Fruit fly (Drosophila melanogaster) whole organism: ENCODE measurements around the gene Dora.

Experiments
- CG8478 ChIP-seq: fragments of >200 bp; optimal IDR thresholded peaks from 2 replicates; lab custom pipeline; 2018; ENCODE audit warnings: inconsistent platforms
- Dll ChIP-seq: fragments of >200 bp; optimal IDR thresholded peaks from 2 replicates; lab custom pipeline; 2017
- psq ChIP-seq: fragments of >200 bp; optimal IDR thresholded peaks from 2 replicates; lab custom pipeline; 2017
- usp ChIP-seq: fragments of >200 bp; optimal IDR thresholded peaks from 2 replicates; lab custom pipeline; 2017; ENCODE audit warnings: missing biosample characterization, missing genetic modification characterization, mixed read lengths

DNA sequence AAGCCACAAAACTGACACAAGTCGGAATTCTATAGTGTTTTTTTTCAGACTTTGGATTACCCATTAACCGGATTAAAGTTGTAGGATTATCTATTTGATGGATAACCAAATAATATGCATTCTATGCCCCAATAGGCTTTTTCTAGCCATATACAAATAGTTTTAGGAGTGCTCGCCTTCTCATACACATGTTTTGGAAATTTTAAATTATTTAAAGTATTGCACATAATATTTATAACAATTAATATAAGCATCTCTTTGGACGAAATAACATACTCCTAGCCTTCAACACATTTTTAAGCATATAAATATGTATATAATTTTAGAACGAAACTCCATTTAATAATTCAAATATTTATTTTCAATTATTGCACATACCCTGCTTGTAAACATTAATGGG is 65.7 kb downstream of the Dora start:
- TF ChIP-seq CG8478 (lab: Kevin White, UChicago) (no peak), psq (lab: Kevin White, UChicago) (no peak), usp (no peak), Dll (lab: Kevin White, UChicago) (no peak)
